Worm (Caenorhabditis elegans): ENCODE measurements around the gene C04E7.1.
"Not testable (repeated sequence)": the region's sequence is repeated elsewhere in the genome, so short reads cannot be mapped to it uniquely, and the experiment has no call there.

C04E7.1 gene

DNA sequence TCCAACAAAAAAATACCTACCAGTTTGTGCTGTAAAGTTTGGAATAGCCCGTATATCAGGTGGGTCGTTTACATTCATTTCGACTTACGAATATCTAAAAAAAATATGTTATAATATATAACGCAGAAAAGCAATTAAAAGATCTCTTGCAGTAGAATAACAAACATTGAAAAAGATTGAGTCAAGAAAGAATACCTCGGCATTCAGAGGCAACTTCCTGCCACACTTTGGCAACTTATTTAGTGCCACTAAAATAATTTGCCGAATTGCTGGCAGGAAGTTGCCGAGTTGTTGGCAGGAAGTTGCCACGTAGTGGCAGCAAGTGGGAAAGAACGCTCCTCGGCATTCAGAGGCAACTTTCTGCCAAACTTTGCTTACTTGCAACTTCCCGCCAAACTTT is 10.8 kb upstream of the C04E7.1 start, which contains the start of gene C04E7.3:
C04E7.3 (minus strand) TSS at position 101 of the 400 bp plus-strand sequence.
- 0 out of 2 replicates have a peak, but pooled peaks have one; percentile 45 for TF ChIP-seq madf-3 (GFP tag; IDR thresholded peaks at IDR 0.05)

- no peak for TF ChIP-seq sptf-2 (GFP tag; optimal IDR thresholded peaks at IDR 0.05)
- TF ChIP-seq cebp-1 (GFP tag; IDR thresholded peaks at IDR 0.05) = no peak
- peak; percentile 38 for TF ChIP-seq cebp-1 (tag; optimal IDR thresholded peaks at IDR 0.05)
- TF ChIP-seq lin-40 (tag; optimal IDR thresholded peaks at IDR 0.05) = peak; percentile 17
- TF ChIP-seq die-1 (tag; optimal IDR thresholded peaks at IDR 0.05) = no peak
- TF ChIP-seq hmg-1.2 (GFP tag; IDR thresholded peaks at IDR 0.05) = peak; percentile 55; the same call in 1 of the 2 replicates
Measured at ce11 chrX:348141-348540, 9.8 kb upstream of the C04E7.1 start.

- TF ChIP-seq tbp1 (GFP tag; optimal IDR thresholded peaks at IDR 0.05) (peak; percentile 82), nhr-120 (GFP tag; IDR thresholded peaks at IDR 0.05) (peak; percentile 83; the same call in 1 of the 2 replicates), nfyb-1 (GFP tag; IDR thresholded peaks at IDR 0.05) (peak; percentile 79), ceh-40 (GFP tag; IDR thresholded peaks at IDR 0.05) (peak; percentile 59; the same call in 1 of the 2 replicates), ceh-100 (GFP tag; IDR thresholded peaks at IDR 0.05) (peak; percentile 38; the same call in 1 of the 2 replicates), aptf-3 (GFP tag; IDR thresholded peaks at IDR 0.05) (0 out of 2 replicates have a peak, but pooled peaks have one; percentile 9), D2030.7 (GFP tag; IDR thresholded peaks at IDR 0.05) (peak; percentile 33; the same call in 1 of the 2 replicates), hmg-1.2 (GFP tag; IDR thresholded peaks at IDR 0.05) (peak; percentile 73), rcor-1 (GFP tag; IDR thresholded peaks at IDR 0.05) (peak; percentile 28; the same call in 1 of the 2 replicates), Y56A3A.18 (GFP tag; IDR thresholded peaks at IDR 0.05) (0 out of 2 replicates have a peak, but pooled peaks have one; percentile 39), egl-44 (GFP tag; IDR thresholded peaks at IDR 0.05) (peak; percentile 54; the same call in 1 of the 2 replicates), ekl-4 (GFP tag; IDR thresholded peaks at IDR 0.05) (0 out of 2 replicates have a peak, but pooled peaks have one; percentile 29), B0261.1 (tag; optimal IDR thresholded peaks at IDR 0.05) (peak; percentile 55), ztf-25 (GFP tag; IDR thresholded peaks at IDR 0.05) (peak; percentile 84), madf-3 (GFP tag; IDR thresholded peaks at IDR 0.05) (0 out of 2 replicates have a peak, but pooled peaks have one; percentile 39), zfh-2 (GFP tag; conservative IDR thresholded peaks at IDR 0.05) (0 out of 2 replicates have a peak, but pooled peaks have one; percentile 12), lin-26 (GFP tag; IDR thresholded peaks at IDR 0.05) (peak; percentile 90), rpc-1 (tag; optimal IDR thresholded peaks at IDR 0.05) (peak; percentile 32), dox-1 (GFP tag; IDR thresholded peaks at IDR 0.05) (peak; percentile 68), madf-6 (GFP tag; IDR thresholded peaks at IDR 0.05) (peak; percentile 55; the same call in 1 of the 2 replicates), mcd-1 (GFP tag; IDR thresholded peaks at IDR 0.05) (peak; percentile 49)
- TF ChIP-seq rpc-1 (optimal IDR thresholded peaks at IDR 0.05) = not testable (repeated sequence)
Measured at ce11 chrX:351398-351797, 6.5 kb upstream of the C04E7.1 start.

DNA sequence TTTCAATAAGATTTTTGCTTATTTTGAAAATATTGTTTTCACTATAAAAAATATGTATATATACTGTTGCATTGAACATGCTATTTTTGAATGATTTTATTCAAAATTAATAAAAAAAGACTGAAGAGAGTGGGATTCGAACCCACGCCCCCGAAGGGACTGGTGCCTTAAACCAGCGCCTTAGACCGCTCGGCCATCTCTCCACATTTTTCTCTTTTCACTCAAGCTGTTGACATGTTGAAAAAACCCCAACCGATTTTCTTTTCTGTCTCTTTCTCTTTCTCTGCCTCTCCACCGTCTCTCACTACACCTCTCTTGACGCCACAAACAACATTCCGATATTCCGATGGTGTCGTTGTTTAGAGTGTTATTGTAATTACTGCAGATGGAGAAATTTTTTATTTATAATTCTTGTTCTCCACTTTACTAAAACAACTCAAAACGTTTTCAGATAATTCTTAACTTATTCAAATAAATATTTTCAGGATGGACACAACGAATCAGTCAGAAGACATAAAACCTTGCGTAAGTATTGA is 4.7 kb upstream of the C04E7.1 start, which contains the start of gene sor-3:
sor-3 (plus strand) TSS at position 486 of the 536 bp plus-strand sequence.
- TF ChIP-seq lsy-27 (tag; optimal IDR thresholded peaks at IDR 0.05; ENCODE audit: borderline replicate concordance, insufficient read depth) (peak; percentile 74), fkh-3 (tag; optimal IDR thresholded peaks at IDR 0.05) (no peak), ceh-100 (GFP tag; IDR thresholded peaks at IDR 0.05) (no peak), K11D2.4 (GFP tag; IDR thresholded peaks at IDR 0.05) (peak; percentile 68), mcd-1 (GFP tag; IDR thresholded peaks at IDR 0.05) (no peak; the same call in 1 of the 2 replicates), attf-5 (GFP tag; optimal IDR thresholded peaks at IDR 0.05) (peak; percentile 69), ceh-79 (tag; optimal IDR thresholded peaks at IDR 0.05) (no peak), tbp1 (GFP tag; optimal IDR thresholded peaks at IDR 0.05) (peak; percentile 93), sea-2 (GFP tag; IDR thresholded peaks at IDR 0.05) (no peak), cebp-2 (GFP tag; IDR thresholded peaks at IDR 0.05) (peak; percentile 62; the same call in 1 of the 2 replicates), attf-3 (GFP tag; conservative IDR thresholded peaks at IDR 0.05) (peak; percentile 82), F23B12.7 (tag; optimal IDR thresholded peaks at IDR 0.05; ENCODE audit: insufficient read depth) (peak; percentile 94), die-1 (tag; optimal IDR thresholded peaks at IDR 0.05) (peak; percentile 91), ets-4 (GFP tag; optimal IDR thresholded peaks at IDR 0.05) (no peak), Y53G8AR.9 (GFP tag; conservative IDR thresholded peaks at IDR 0.05) (peak; percentile 65; the same call in 1 of the 2 replicates), rec-8 (tag; optimal IDR thresholded peaks at IDR 0.05) (peak; percentile 64 to 71), lsl-1 (GFP tag; optimal IDR thresholded peaks at IDR 0.05) (peak; percentile 0), T26A5.8 (tag; optimal IDR thresholded peaks at IDR 0.05) (no peak), him-1 (tag; optimal IDR thresholded peaks at IDR 0.05) (peak; percentile 72), let-526 (GFP tag; IDR thresholded peaks at IDR 0.05) (peak; percentile 83; the same call in 1 of the 2 replicates)

Measured in whole organism, young adult.